Fruit fly (Drosophila melanogaster) Kc167 (cell line): Measurements from ENCODE around the gene Hex-t1.

Experiments
- Myc ChIP-seq: fragments of >200 bp; optimal IDR thresholded peaks from 2 replicates; lab custom pipeline; 2017; ENCODE audit warnings: missing external identifiers
- Sin3A ChIP-seq: fragments of >200 bp; optimal IDR thresholded peaks from 2 replicates; lab custom pipeline; 2018; ENCODE audit warnings: missing external identifiers
- h ChIP-seq: fragments of >200 bp; optimal IDR thresholded peaks from 3 replicates; lab custom pipeline; 2018; ENCODE audit warnings: missing external identifiers
- insv ChIP-seq: fragments of >200 bp; optimal IDR thresholded peaks from 3 replicates; lab custom pipeline; 2018; ENCODE audit warnings: missing external identifiers
- psq ChIP-seq: fragments of >200 bp; optimal IDR thresholded peaks from 2 replicates; lab custom pipeline; 2017; ENCODE audit warnings: missing external identifiers
- ttk ChIP-seq: sonication (Bioruptor generic); optimal IDR thresholded peaks from 2 replicates; lab custom pipeline; 2017; ENCODE audit warnings: missing external identifiers

Gene Hex-t1

dm6 chr3R:26440455-26441196, 8.3 kb upstream of the Hex-t1 start, which contains the start of gene tx:
Gene tx (plus strand): TSS chr3R:26440778.
- no peak for TF ChIP-seq h (lab: Kevin White, UChicago)
- TF ChIP-seq Myc: no peak
- no peak for TF ChIP-seq ttk
- no peak for TF ChIP-seq psq (lab: Kevin White, UChicago)
- TF ChIP-seq Sin3A (lab: Kevin White, UChicago): no peak
- TF ChIP-seq insv (lab: Kevin White, UChicago): no peak

dm6 chr3R:26442609-26443180, 6.2 kb upstream of the Hex-t1 start:
- TF ChIP-seq Myc: no peak
- TF ChIP-seq h (lab: Kevin White, UChicago): no peak
- TF ChIP-seq Sin3A (lab: Kevin White, UChicago): no peak
- no peak for TF ChIP-seq psq (lab: Kevin White, UChicago)
- no peak for TF ChIP-seq ttk
- TF ChIP-seq insv (lab: Kevin White, UChicago): no peak

DNA sequence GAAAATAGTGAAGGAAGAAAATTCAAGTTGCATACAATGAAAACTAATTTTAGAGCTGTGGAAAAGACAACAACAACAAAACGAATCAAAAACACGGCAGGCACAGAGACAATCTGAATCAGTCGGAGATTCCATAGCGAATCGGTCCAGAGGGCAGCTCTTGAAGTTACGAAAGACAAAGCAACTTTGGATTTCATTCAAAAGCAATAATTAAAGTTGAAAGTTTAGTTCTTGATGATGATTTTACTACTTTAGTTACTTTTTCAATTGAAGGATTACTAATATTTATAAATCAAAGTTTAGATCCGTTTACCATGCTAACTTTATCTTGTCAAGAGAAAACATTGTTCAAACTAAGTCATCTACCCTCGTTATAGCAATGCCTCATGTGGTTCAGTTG, 5.5 kb upstream of the Hex-t1 start:
- TF ChIP-seq psq (lab: Kevin White, UChicago) (no peak), h (lab: Kevin White, UChicago) (no peak), Sin3A (lab: Kevin White, UChicago) (no peak), insv (lab: Kevin White, UChicago) (no peak), ttk (no peak), Myc (no peak)

DNA sequence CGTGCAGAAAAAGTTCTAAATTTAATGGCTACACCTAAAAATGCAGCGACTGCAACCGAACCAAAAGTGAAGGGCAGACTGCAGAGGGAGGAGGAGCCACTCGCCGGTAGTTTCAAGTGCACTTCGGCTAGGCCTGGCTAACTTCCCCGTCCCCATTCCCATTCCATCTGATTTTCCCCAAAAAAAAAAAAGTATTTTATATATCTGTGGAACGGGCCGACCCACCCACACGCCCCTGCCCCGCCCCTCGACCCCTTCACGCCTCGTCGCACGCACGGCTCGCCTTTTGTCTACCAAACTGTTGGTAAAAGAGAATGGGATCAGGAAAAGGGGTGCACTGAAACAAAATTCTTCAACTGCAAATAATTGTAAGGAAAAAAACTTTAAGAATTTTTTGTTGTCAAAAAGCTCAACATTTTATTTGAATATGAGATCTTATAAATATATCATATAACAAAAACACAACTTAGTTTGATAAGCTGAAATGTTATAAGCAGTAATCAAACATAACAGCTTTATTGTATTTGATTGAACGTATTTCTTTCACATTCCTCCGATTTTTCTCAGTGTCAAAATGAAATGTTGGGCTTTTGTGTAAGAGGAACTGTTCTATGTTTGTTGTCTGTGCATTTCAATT, 4.9 kb upstream of the Hex-t1 start:
- TF ChIP-seq ttk (no peak), h (lab: Kevin White, UChicago) (no peak), Sin3A (lab: Kevin White, UChicago) (no peak), Myc (no peak), insv (lab: Kevin White, UChicago) (no peak), psq (lab: Kevin White, UChicago) (no peak)

DNA sequence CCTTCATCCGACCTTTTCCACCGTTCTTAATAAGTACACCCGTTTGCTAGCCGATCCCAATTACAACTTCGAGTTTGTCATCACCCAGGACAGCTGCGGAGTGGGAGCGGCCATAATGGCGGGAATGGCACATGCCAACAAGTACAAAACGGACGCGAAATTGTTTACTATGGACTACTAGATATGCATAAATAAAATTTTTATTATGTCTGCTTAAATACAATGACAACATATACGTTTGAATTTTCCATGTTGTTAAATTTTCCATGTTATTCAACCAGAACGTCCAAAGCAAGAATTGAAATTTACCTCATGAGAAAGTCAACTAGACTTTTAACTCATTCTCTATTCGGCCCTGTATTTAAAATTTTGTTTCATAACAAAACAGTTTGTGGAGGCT, 1.5 kb downstream of the Hex-t1 start, which contains the start of gene Hex-t2:
Gene Hex-t2 (plus strand): TSS at position 301 of the 400 bp plus-strand sequence.
- TF ChIP-seq h (lab: Kevin White, UChicago) (no peak), Sin3A (lab: Kevin White, UChicago) (no peak), insv (lab: Kevin White, UChicago) (no peak), psq (lab: Kevin White, UChicago) (no peak), Myc (no peak), ttk (no peak)

dm6 chr3R:26452345-26452744, 3.5 kb downstream of the Hex-t1 start, which contains the start of gene CG5447:
Gene CG5447 (plus strand): TSS chr3R:26452534.
- TF ChIP-seq psq (lab: Kevin White, UChicago) (no peak), ttk (no peak), insv (lab: Kevin White, UChicago) (no peak), Myc (no peak), Sin3A (lab: Kevin White, UChicago) (no peak), h (lab: Kevin White, UChicago) (no peak)

dm6 chr3R:26454494-26454893, 5.6 kb downstream of the Hex-t1 start, which contains the start of gene CG43117:
Gene CG43117 (plus strand): TSS chr3R:26454794.
- TF ChIP-seq Sin3A (lab: Kevin White, UChicago): no peak
- TF ChIP-seq psq (lab: Kevin White, UChicago): no peak
- no peak for TF ChIP-seq h (lab: Kevin White, UChicago)
- TF ChIP-seq Myc: no peak
- no peak for TF ChIP-seq insv (lab: Kevin White, UChicago)
- TF ChIP-seq ttk: no peak

- no peak for TF ChIP-seq Sin3A (lab: Kevin White, UChicago)
- TF ChIP-seq h (lab: Kevin White, UChicago): no peak
- no peak for TF ChIP-seq Myc
- TF ChIP-seq psq (lab: Kevin White, UChicago): no peak
- no peak for TF ChIP-seq insv (lab: Kevin White, UChicago)
- TF ChIP-seq ttk: no peak
Measured at dm6 chr3R:26455838-26456237, 7.0 kb downstream of the Hex-t1 start, which contains the start of gene Pdf. Gene Pdf (minus strand): TSS chr3R:26456141.

DNA sequence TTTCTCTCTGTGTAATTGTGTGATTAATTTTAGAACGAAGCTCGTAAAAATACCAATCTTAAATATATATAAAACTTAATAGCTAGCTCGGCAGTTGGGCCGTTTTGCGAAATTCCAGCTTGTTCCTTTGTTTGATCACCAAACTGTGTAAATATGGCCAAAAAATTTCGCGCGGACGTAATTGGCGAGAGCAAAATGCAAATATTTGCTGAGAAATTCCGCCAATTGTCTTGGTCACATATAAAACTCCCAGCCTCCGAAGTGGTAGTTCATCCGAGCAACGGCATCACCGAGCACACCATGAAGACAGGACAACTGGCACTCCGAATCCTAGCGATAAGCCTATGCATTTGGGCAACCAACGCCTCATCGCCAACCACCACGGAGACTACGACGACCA, 7.7 kb downstream of the Hex-t1 start, which contains the start of gene CG14237:
Gene CG14237 (plus strand): TSS at position 301 of the 400 bp plus-strand sequence.
- TF ChIP-seq psq (lab: Kevin White, UChicago): no peak
- no peak for TF ChIP-seq ttk
- no peak for TF ChIP-seq h (lab: Kevin White, UChicago)

- TF ChIP-seq insv (lab: Kevin White, UChicago) (no peak), psq (lab: Kevin White, UChicago) (no peak), Sin3A (lab: Kevin White, UChicago) (no peak), Myc (no peak)
Measured at dm6 chr3R:26457949-26458348, 9.1 kb downstream of the Hex-t1 start, which contains the start of gene CG14238. Gene CG14238 (plus strand): TSS chr3R:26458249.

dm6 chr3R:26461226-26461805, 12.4 kb downstream of the Hex-t1 start, which contains the start of gene CG5455:
Gene CG5455 (plus strand): TSS chr3R:26461527.
- no peak for TF ChIP-seq Myc
